Worm (Caenorhabditis elegans) whole organism, young adult: ENCODE results near the gene ugt-55.

Source experiments
- B0019.2 ChIP-seq: fragments of 200-800 bp; sonication (Bioruptor generic); conservative IDR thresholded peaks from 2 replicates; pipeline ENCODE4 v1.3.6; 2022; ENCODE audit warnings: missing genetic modification reagents, missing genetic modification characterization, missing compliant biosample characterization
- B0035.1 ChIP-seq: sonication (generic microtip); optimal IDR thresholded peaks from 2 replicates; lab custom pipeline; 2016; ENCODE audit warnings: missing genetic modification characterization, mild to moderate bottlenecking, missing compliant biosample characterization, missing genotype, missing genetic modification reagents
- D2030.7 ChIP-seq: fragments of 200-800 bp; sonication (Bioruptor generic); IDR thresholded peaks from 2 replicates; pipeline ENCODE4 v1.3.6; 2022; ENCODE audit warnings: missing genetic modification reagents, missing genetic modification characterization, missing compliant biosample characterization
- F10E7.11 ChIP-seq: sonication (generic microtip); optimal IDR thresholded peaks from 2 replicates; lab custom pipeline; 2017; ENCODE audit warnings: mild to moderate bottlenecking, missing genetic modification characterization, moderate library complexity, missing compliant biosample characterization
- F33H1.4 ChIP-seq: fragments of 200-800 bp; sonication (Bioruptor generic); IDR thresholded peaks from 2 replicates; pipeline ENCODE4 v1.3.6; 2022; ENCODE audit warnings: missing genetic modification reagents, missing genetic modification characterization, missing compliant biosample characterization
- F55B11.4 ChIP-seq: sonication (generic microtip); optimal IDR thresholded peaks from 2 replicates; lab custom pipeline; 2016; ENCODE audit warnings: missing compliant biosample characterization, missing genetic modification characterization, borderline replicate concordance; ENCODE audit not compliant: insufficient read depth
- T26A5.8 ChIP-seq: sonication (generic microtip); optimal IDR thresholded peaks from 2 replicates; lab custom pipeline; 2016; ENCODE audit warnings: missing genetic modification characterization, missing compliant biosample characterization
- Y79H2A.3 ChIP-seq: fragments of 200-800 bp; sonication (Bioruptor generic); conservative IDR thresholded peaks from 2 replicates; pipeline ENCODE4 v1.3.6; 2022; ENCODE audit warnings: missing genetic modification reagents, missing genetic modification characterization, missing compliant biosample characterization
- ZK185.1 ChIP-seq: sonication (generic microtip); optimal IDR thresholded peaks from 2 replicates; lab custom pipeline; 2016; ENCODE audit warnings: mild to moderate bottlenecking, missing genetic modification characterization, missing compliant biosample characterization; ENCODE audit not compliant: poor library complexity, severe bottlenecking
- aptf-3 ChIP-seq: fragments of 200-800 bp; sonication (Bioruptor generic); IDR thresholded peaks from 2 replicates; pipeline ENCODE4 v1.3.6; 2022; ENCODE audit warnings: missing genetic modification characterization, missing compliant biosample characterization
- attf-5 ChIP-seq: fragments of 200-800 bp; sonication (Bioruptor generic); optimal IDR thresholded peaks from 2 replicates; lab custom pipeline; 2018; ENCODE audit warnings: mild to moderate bottlenecking, missing genetic modification characterization, missing compliant biosample characterization
- attf-6 ChIP-seq: fragments of 200-800 bp; sonication (Bioruptor generic); IDR thresholded peaks from 2 replicates; pipeline ENCODE4 v1.3.6; 2022; ENCODE audit warnings: missing genetic modification reagents, missing genetic modification characterization, missing compliant biosample characterization
- bed-1 ChIP-seq: fragments of 200-800 bp; sonication (Bioruptor generic); IDR thresholded peaks from 2 replicates; pipeline ENCODE4 v1.3.6; 2022; ENCODE audit warnings: missing genetic modification reagents, missing genetic modification characterization, missing compliant biosample characterization
- ccch-3 ChIP-seq: fragments of 200-800 bp; sonication (Bioruptor generic); optimal IDR thresholded peaks from 2 replicates; lab custom pipeline; 2018; ENCODE audit warnings: mild to moderate bottlenecking, missing genetic modification characterization, missing compliant biosample characterization
- ceh-100 ChIP-seq: fragments of 200-800 bp; sonication (Bioruptor generic); IDR thresholded peaks from 2 replicates; pipeline ENCODE4 v1.3.6; 2022; ENCODE audit warnings: missing genetic modification reagents, missing genetic modification characterization, missing compliant biosample characterization
- ceh-27 ChIP-seq: fragments of 200-800 bp; sonication (Bioruptor generic); optimal IDR thresholded peaks from 2 replicates; lab custom pipeline; 2018; ENCODE audit warnings: mild to moderate bottlenecking, missing genetic modification characterization, moderate library complexity, missing compliant biosample characterization
- dpl-1 ChIP-seq: fragments of 150-350 bp; optimal IDR thresholded peaks from 2 replicates; lab custom pipeline; 2014; ENCODE audit warnings: missing biosample characterization, missing genetic modification reagents, missing genetic modification characterization
- ekl-4 ChIP-seq: fragments of 200-800 bp; sonication (Bioruptor generic); IDR thresholded peaks from 2 replicates; pipeline ENCODE4 v1.3.6; 2022; ENCODE audit warnings: missing genetic modification reagents, missing genetic modification characterization, missing compliant biosample characterization
- hlh-26 ChIP-seq: fragments of 200-800 bp; sonication (Bioruptor generic); conservative IDR thresholded peaks from 2 replicates; pipeline ENCODE4 v1.3.6; 2022; ENCODE audit warnings: missing genetic modification reagents, missing genetic modification characterization, missing compliant biosample characterization
- hmg-1.2 ChIP-seq: fragments of 200-800 bp; sonication (Bioruptor generic); IDR thresholded peaks from 2 replicates; pipeline ENCODE4 v1.3.6; 2022; ENCODE audit warnings: missing genetic modification reagents, missing genetic modification characterization, missing compliant biosample characterization
- hmg-20 ChIP-seq: fragments of 200-800 bp; sonication (Bioruptor generic); IDR thresholded peaks from 2 replicates; pipeline ENCODE4 v1.3.6; 2022; ENCODE audit warnings: missing genetic modification reagents, missing genetic modification characterization, missing compliant biosample characterization
- hsf-1 ChIP-seq: fragments of 200-800 bp; sonication (Bioruptor generic); IDR thresholded peaks from 2 replicates; pipeline ENCODE4 v1.3.6; 2022; ENCODE audit warnings: missing genetic modification reagents, missing genetic modification characterization, missing compliant biosample characterization
- lag-1 ChIP-seq: fragments of 200-800 bp; sonication (Bioruptor generic); IDR thresholded peaks from 2 replicates; pipeline ENCODE4 v1.3.6; 2022; ENCODE audit warnings: missing genetic modification reagents, missing genetic modification characterization, missing compliant biosample characterization
- lin-40 ChIP-seq: sonication (generic microtip); optimal IDR thresholded peaks from 2 replicates; lab custom pipeline; 2016; ENCODE audit warnings: missing genetic modification characterization, mild to moderate bottlenecking, missing compliant biosample characterization, missing genotype, missing genetic modification reagents
- lin-54 ChIP-seq: fragments of 200-800 bp; sonication (Bioruptor generic); optimal IDR thresholded peaks from 2 replicates; lab custom pipeline; 2018; ENCODE audit warnings: mild to moderate bottlenecking, missing genetic modification characterization, missing compliant biosample characterization
- lir-1 ChIP-seq: fragments of 200-800 bp; sonication (Bioruptor generic); conservative IDR thresholded peaks from 2 replicates; pipeline ENCODE4 v1.3.6; 2022; ENCODE audit warnings: missing genetic modification reagents, missing genetic modification characterization, missing compliant biosample characterization
- lsl-1 ChIP-seq: fragments of 200-800 bp; sonication (Bioruptor generic); optimal IDR thresholded peaks from 2 replicates; lab custom pipeline; 2018; ENCODE audit warnings: mild to moderate bottlenecking, missing genetic modification characterization, moderate library complexity, missing compliant biosample characterization
- madf-6 ChIP-seq: fragments of 200-800 bp; sonication (Bioruptor generic); IDR thresholded peaks from 2 replicates; pipeline ENCODE4 v1.3.6; 2022; ENCODE audit warnings: missing genetic modification reagents, missing genetic modification characterization, missing compliant biosample characterization
- madf-8 ChIP-seq: fragments of 200-800 bp; sonication (Bioruptor generic); conservative IDR thresholded peaks from 2 replicates; pipeline ENCODE4 v1.3.6; 2022; ENCODE audit warnings: missing genetic modification reagents, missing genetic modification characterization, missing compliant biosample characterization
- nfya-1 ChIP-seq: sonication (generic microtip); optimal IDR thresholded peaks from 2 replicates; lab custom pipeline; 2017; ENCODE audit warnings: antibody characterized with exemption, missing compliant biosample characterization, missing genetic modification characterization, borderline replicate concordance; ENCODE audit not compliant: insufficient read depth
- nfya-2 ChIP-seq: fragments of 200-800 bp; sonication (Bioruptor generic); IDR thresholded peaks from 2 replicates; pipeline ENCODE4 v1.3.6; 2022; ENCODE audit warnings: missing genetic modification reagents, missing genetic modification characterization, missing compliant biosample characterization
- nfyb-1 ChIP-seq: fragments of 200-800 bp; sonication (Bioruptor generic); IDR thresholded peaks from 2 replicates; pipeline ENCODE4 v1.3.6; 2022; ENCODE audit warnings: missing genetic modification reagents, missing genetic modification characterization, missing compliant biosample characterization
- nhr-27 ChIP-seq: fragments of 200-800 bp; sonication (Bioruptor generic); optimal IDR thresholded peaks from 2 replicates; lab custom pipeline; 2018; ENCODE audit warnings: mild to moderate bottlenecking, missing genetic modification characterization, moderate library complexity, missing compliant biosample characterization
- nhr-80 ChIP-seq: sonication (generic microtip); optimal IDR thresholded peaks from 2 replicates; lab custom pipeline; 2016; ENCODE audit warnings: missing genetic modification characterization, missing compliant biosample characterization
- sdz-38 ChIP-seq: sonication (generic microtip); optimal IDR thresholded peaks from 2 replicates; lab custom pipeline; 2016; ENCODE audit warnings: missing genotype, missing genetic modification characterization, missing compliant biosample characterization
- snpc-1.1 ChIP-seq: sonication (generic microtip); optimal IDR thresholded peaks from 2 replicates; lab custom pipeline; 2017; ENCODE audit warnings: missing genetic modification characterization, mild to moderate bottlenecking, missing compliant biosample characterization, antibody characterized with exemption, moderate library complexity, missing genotype, missing genetic modification reagents; ENCODE audit not compliant: insufficient read depth
- snpc-3.4 ChIP-seq: sonication (generic microtip); optimal IDR thresholded peaks from 2 replicates; lab custom pipeline; 2017; ENCODE audit warnings: missing genetic modification characterization, mild to moderate bottlenecking, missing compliant biosample characterization, antibody characterized with exemption, moderate library complexity, missing genotype, missing genetic modification reagents
- zfh-2 ChIP-seq: fragments of 200-800 bp; sonication (Bioruptor generic); conservative IDR thresholded peaks from 2 replicates; pipeline ENCODE4 v1.3.6; 2022; ENCODE audit warnings: missing genetic modification reagents, missing genetic modification characterization, missing compliant biosample characterization
- ztf-26 ChIP-seq: sonication (generic microtip); optimal IDR thresholded peaks from 2 replicates; lab custom pipeline; 2017; ENCODE audit warnings: missing genetic modification characterization, missing compliant biosample characterization
- ztf-6 ChIP-seq: fragments of 200-800 bp; sonication (Bioruptor generic); IDR thresholded peaks from 2 replicates; pipeline ENCODE4 v1.3.6; 2022; ENCODE audit warnings: missing genetic modification reagents, missing genetic modification characterization, missing compliant biosample characterization

The ugt-55 gene

ce11 chrV:12294091-12294490, 37.6 kb downstream of the ugt-55 start:
- TF ChIP-seq attf-5 (GFP tag; lab: Kevin White, UChicago), result no peak
- TF ChIP-seq nfyb-1, result no peak
- TF ChIP-seq snpc-1.1 (tag; lab: Kevin White, UChicago), result no peak
- no peak for TF ChIP-seq lin-40
- no peak for TF ChIP-seq hmg-1.2
- TF ChIP-seq F55B11.4, result no peak
- no peak for TF ChIP-seq sdz-38 (tag; lab: Kevin White, UChicago)
- no peak for TF ChIP-seq T26A5.8 (tag; lab: Kevin White, UChicago)
- TF ChIP-seq lir-1 (GFP tag; lab: Robert Waterston, UW), result no peak
- no peak for TF ChIP-seq ztf-6
- TF ChIP-seq lag-1 (GFP tag; lab: Robert Waterston, UW), result no peak
- no peak for TF ChIP-seq D2030.7 (GFP tag; lab: Robert Waterston, UW)
- TF ChIP-seq nhr-27 (tag; lab: Kevin White, UChicago), result no peak

- no peak for TF ChIP-seq nfya-2
- no peak for TF ChIP-seq ccch-3 (GFP tag; lab: Kevin White, UChicago)
- TF ChIP-seq ekl-4, result no peak
- no peak for TF ChIP-seq F33H1.4 (GFP tag; lab: Robert Waterston, UW)
- no peak for TF ChIP-seq hmg-20 (GFP tag; lab: Robert Waterston, UW)
- TF ChIP-seq B0019.2, result no peak
- no peak for TF ChIP-seq nhr-27 (tag; lab: Kevin White, UChicago)
- no peak for TF ChIP-seq dpl-1 (GFP tag; lab: Kevin White, UChicago)
- TF ChIP-seq lin-54 (GFP tag; lab: Kevin White, UChicago), result no peak
- TF ChIP-seq nfya-1, result no peak
- no peak for TF ChIP-seq snpc-3.4 (tag; lab: Kevin White, UChicago)
These were observed 38.5 kb downstream of the ugt-55 start for ce11 chrV:12295015-12295414.

DNA sequence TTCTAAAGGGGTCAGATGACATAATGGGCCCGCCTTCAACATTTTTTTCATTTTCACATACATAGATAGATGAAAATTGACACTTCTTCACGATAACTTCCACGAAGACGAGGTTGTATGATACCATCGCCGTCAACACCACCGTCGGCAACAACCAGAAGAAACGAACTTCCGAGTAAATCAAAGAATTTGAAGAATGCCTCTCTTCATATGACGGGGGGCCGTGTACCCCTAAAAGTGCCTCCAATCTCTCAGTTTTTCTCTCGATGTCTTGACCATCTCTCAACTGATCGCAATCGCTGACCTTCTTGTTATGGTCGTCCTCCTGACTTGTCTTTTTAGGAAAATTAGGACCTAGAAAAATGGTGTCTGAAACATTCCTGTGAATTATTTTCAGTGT, 39.0 kb downstream of the ugt-55 start:
- TF ChIP-seq madf-6 (GFP tag; lab: Robert Waterston, UW) (no peak), zfh-2 (GFP tag; lab: Robert Waterston, UW) (no peak)

- TF ChIP-seq ztf-26 (tag; lab: Kevin White, UChicago) (no peak), Y79H2A.3 (no peak), attf-6 (GFP tag; lab: Robert Waterston, UW) (no peak)
These were observed 39.6 kb downstream of the ugt-55 start for ce11 chrV:12296122-12296521.

- TF ChIP-seq lsl-1 (no peak), F10E7.11 (no peak), hlh-26 (GFP tag; lab: Robert Waterston, UW) (no peak), nhr-80 (no peak), dpl-1 (GFP tag; lab: Kevin White, UChicago) (no peak), bed-1 (GFP tag; lab: Robert Waterston, UW) (no peak), aptf-3 (no peak), madf-8 (no peak), ZK185.1 (no peak), ceh-100 (GFP tag; lab: Robert Waterston, UW) (no peak), ceh-27 (no peak), snpc-1.1 (tag; lab: Kevin White, UChicago) (no peak), B0035.1 (tag; lab: Kevin White, UChicago) (no peak), hsf-1 (no peak)
These were observed 40.3 kb downstream of the ugt-55 start for ce11 chrV:12296794-12297193.
